Worm (Caenorhabditis elegans) whole organism, L3 larva: ENCODE data around the gene M03A8.3.

Source experiments
- ZK546.5 ChIP-seq: sonication (generic microtip); optimal IDR thresholded peaks from 2 replicates; lab custom pipeline; 2017; ENCODE audit warnings: missing biosample characterization, missing genetic modification characterization
- aly-2 ChIP-seq: fragments of 150-350 bp; optimal IDR thresholded peaks from 2 replicates; lab custom pipeline; 2014; ENCODE audit warnings: missing biosample characterization, missing genetic modification characterization
- ama-1 ChIP-seq: fragments of 150-350 bp; optimal IDR thresholded peaks from 2 replicates; lab custom pipeline; 2018
- ceh-16 ChIP-seq: sonication (generic microtip); optimal IDR thresholded peaks from 2 replicates; lab custom pipeline; 2017; ENCODE audit warnings: missing biosample characterization, missing genetic modification characterization
- ceh-28 ChIP-seq: fragments of 150-350 bp; optimal IDR thresholded peaks from 2 replicates; lab custom pipeline; 2014; ENCODE audit warnings: missing biosample characterization, missing genetic modification reagents, missing genetic modification characterization
- ceh-82 ChIP-seq: fragments of 150-350 bp; optimal IDR thresholded peaks from 2 replicates; lab custom pipeline; 2014; ENCODE audit warnings: missing biosample characterization, missing genetic modification characterization
- ceh-9 ChIP-seq: sonication (generic microtip); optimal IDR thresholded peaks from 2 replicates; lab custom pipeline; 2018; ENCODE audit warnings: missing biosample characterization, missing genetic modification characterization
- daf-12 ChIP-seq: fragments of 150-350 bp; optimal IDR thresholded peaks from 2 replicates; lab custom pipeline; 2014; ENCODE audit warnings: missing biosample characterization, missing genetic modification reagents, missing genetic modification characterization
- egl-27 ChIP-seq: sonication (generic microtip); optimal IDR thresholded peaks from 4 replicates; lab custom pipeline; 2017; ENCODE audit warnings: missing biosample characterization, missing genetic modification reagents, missing genetic modification characterization
- egl-5 ChIP-seq: fragments of 150-350 bp; optimal IDR thresholded peaks from 2 replicates; lab custom pipeline; 2017; ENCODE audit warnings: missing biosample characterization, missing genetic modification reagents, missing genetic modification characterization, inconsistent platforms
- elt-2 ChIP-seq: sonication (generic microtip); optimal IDR thresholded peaks from 2 replicates; lab custom pipeline; 2016; ENCODE audit warnings: missing genetic modification reagents, mild to moderate bottlenecking, missing genetic modification characterization, missing compliant biosample characterization
- elt-3 ChIP-seq, 3 experiments: fragments of 150-350 bp in 1 of 3; sonication (generic microtip) in 2 of 3; optimal IDR thresholded peaks; 2 replicates in 2 of 3; 4 replicates in 1 of 3; lab custom pipeline; 2014 to 2017; ENCODE audit warnings: missing biosample characterization in 3 of 3, missing genetic modification characterization in 3 of 3
- eor-1 ChIP-seq, 2 experiments: fragments of 150-350 bp; optimal IDR thresholded peaks; 2 replicates each; lab custom pipeline; 2014 to 2018; ENCODE audit warnings: missing biosample characterization in 2 of 2, missing genetic modification characterization in 2 of 2
- fkh-10 ChIP-seq: sonication (generic microtip); optimal IDR thresholded peaks from 2 replicates; lab custom pipeline; 2017; ENCODE audit warnings: missing biosample characterization, missing genetic modification reagents, missing genetic modification characterization
- fkh-2 ChIP-seq: fragments of 150-350 bp; optimal IDR thresholded peaks from 2 replicates; lab custom pipeline; 2014; ENCODE audit warnings: missing biosample characterization, missing genetic modification reagents, missing genetic modification characterization
- fos-1 ChIP-seq: fragments of 150-350 bp; optimal IDR thresholded peaks from 2 replicates; lab custom pipeline; 2014; ENCODE audit warnings: missing biosample characterization, missing genetic modification characterization
- hmg-11 ChIP-seq: sonication (generic microtip); optimal IDR thresholded peaks from 2 replicates; lab custom pipeline; 2016; ENCODE audit warnings: missing genetic modification characterization, missing compliant biosample characterization
- mdl-1 ChIP-seq: fragments of 150-350 bp; optimal IDR thresholded peaks from 2 replicates; lab custom pipeline; 2014; ENCODE audit warnings: missing biosample characterization, missing genetic modification characterization
- nhr-11 ChIP-seq: fragments of 150-350 bp; optimal IDR thresholded peaks from 2 replicates; lab custom pipeline; 2014; ENCODE audit warnings: missing biosample characterization, missing genetic modification characterization
- nhr-23 ChIP-seq: fragments of 150-350 bp; optimal IDR thresholded peaks from 2 replicates; lab custom pipeline; 2014; ENCODE audit warnings: missing biosample characterization, missing genetic modification reagents, missing genetic modification characterization
- nhr-25 ChIP-seq: sonication (generic microtip); optimal IDR thresholded peaks from 2 replicates; lab custom pipeline; 2017; ENCODE audit warnings: missing biosample characterization, missing genetic modification characterization
- nhr-28 ChIP-seq: fragments of 150-350 bp; optimal IDR thresholded peaks from 2 replicates; lab custom pipeline; 2014; ENCODE audit warnings: missing biosample characterization, missing genetic modification characterization
- nhr-43 ChIP-seq: sonication (generic microtip); optimal IDR thresholded peaks from 2 replicates; lab custom pipeline; 2016; ENCODE audit warnings: mild to moderate bottlenecking, missing genetic modification characterization, missing compliant biosample characterization; ENCODE audit not compliant: poor library complexity, severe bottlenecking
- nhr-67 ChIP-seq: fragments of 150-350 bp; optimal IDR thresholded peaks from 2 replicates; lab custom pipeline; 2014; ENCODE audit warnings: missing biosample characterization, missing genetic modification characterization
- nhr-76 ChIP-seq: fragments of 150-350 bp; sonication (generic microtip); optimal IDR thresholded peaks from 5 replicates; lab custom pipeline; 2014; ENCODE audit warnings: missing biosample characterization, missing genetic modification characterization
- nhr-77 ChIP-seq: fragments of 150-350 bp; optimal IDR thresholded peaks from 2 replicates; lab custom pipeline; 2014; ENCODE audit warnings: missing biosample characterization, missing genetic modification characterization
- pha-4 ChIP-seq: fragments of 150-350 bp; optimal IDR thresholded peaks from 2 replicates; lab custom pipeline; 2014; ENCODE audit warnings: missing biosample characterization, missing genetic modification reagents, missing genetic modification characterization
- pqm-1 ChIP-seq: fragments of 150-350 bp; optimal IDR thresholded peaks from 2 replicates; lab custom pipeline; 2017; ENCODE audit warnings: missing biosample characterization, missing genetic modification characterization, inconsistent platforms
- sea-2 ChIP-seq: fragments of 150-350 bp; sonication (generic microtip); optimal IDR thresholded peaks from 4 replicates; lab custom pipeline; 2014; ENCODE audit warnings: missing biosample characterization, missing genetic modification reagents, missing genetic modification characterization
- skn-1 ChIP-seq: fragments of 150-350 bp; optimal IDR thresholded peaks from 2 replicates; lab custom pipeline; 2014; ENCODE audit warnings: missing biosample characterization, missing genetic modification characterization
- tbx-2 ChIP-seq: sonication (generic microtip); optimal IDR thresholded peaks from 2 replicates; lab custom pipeline; 2016; ENCODE audit warnings: mild to moderate bottlenecking, missing genetic modification characterization, missing compliant biosample characterization
- unc-39 ChIP-seq: sonication (generic microtip); optimal IDR thresholded peaks from 4 replicates; lab custom pipeline; 2017; ENCODE audit warnings: missing biosample characterization, missing genetic modification characterization
- unc-62 ChIP-seq: fragments of 150-350 bp; sonication (generic microtip); optimal IDR thresholded peaks from 4 replicates; lab custom pipeline; 2014; ENCODE audit warnings: missing biosample characterization, missing genetic modification reagents, missing genetic modification characterization

The M03A8.3 gene

ce11 chrX:6818036-6818488 lies 18.2 kb downstream of the M03A8.3 start, which contains the start of gene dhs-28:
dhs-28 (plus strand) TSS chrX:6818438.
- TF ChIP-seq elt-2: peak; percentile 90
- TF ChIP-seq tbx-2 (tag; lab: Kevin White, UChicago): no peak
- no peak for TF ChIP-seq nhr-67 (tag; lab: Kevin White, UChicago)
- TF ChIP-seq pha-4 (tag; lab: Kevin White, UChicago): peak; percentile 25
- no peak for TF ChIP-seq ceh-16
- no peak for TF ChIP-seq nhr-28 (tag; lab: Kevin White, UChicago)
- no peak for TF ChIP-seq elt-3 (tag; optimal IDR thresholded peaks at IDR 0.05; lab: Kevin White, UChicago)
- peak; percentile 42 for TF ChIP-seq ama-1 (lab: Kevin White, UChicago)
- no peak for TF ChIP-seq fkh-2 (tag; lab: Kevin White, UChicago)
- peak; percentile 15 for TF ChIP-seq nhr-43 (tag; lab: Kevin White, UChicago)
- no peak for TF ChIP-seq skn-1 (tag; lab: Kevin White, UChicago)
- TF ChIP-seq pqm-1 (tag; lab: Kevin White, UChicago): peak; percentile 90

- TF ChIP-seq elt-3 (tag; optimal IDR thresholded peaks at IDR 0.05; lab: Kevin White, UChicago) (no peak), eor-1 (tag; optimal IDR thresholded peaks at IDR 0.05; lab: Kevin White, UChicago) (no peak), ceh-16 (no peak), ceh-28 (tag; lab: Kevin White, UChicago) (no peak), nhr-77 (tag; lab: Kevin White, UChicago) (no peak), nhr-23 (tag; lab: Kevin White, UChicago) (no peak), nhr-76 (tag; lab: Kevin White, UChicago) (no peak), fkh-10 (GFP tag; lab: Kevin White, UChicago) (no peak), nhr-25 (tag; lab: Kevin White, UChicago) (no peak), fos-1 (tag; lab: Kevin White, UChicago) (no peak), mdl-1 (tag; lab: Kevin White, UChicago) (no peak), pha-4 (tag; lab: Kevin White, UChicago) (no peak), daf-12 (tag; lab: Kevin White, UChicago) (no peak), nhr-43 (tag; lab: Kevin White, UChicago) (no peak), fkh-2 (tag; lab: Kevin White, UChicago) (no peak), ceh-82 (no peak)
Observed at ce11 chrX:6819135-6819534, 19.3 kb downstream of the M03A8.3 start.

- TF ChIP-seq ceh-9 (tag; lab: Kevin White, UChicago) (no peak), tbx-2 (tag; lab: Kevin White, UChicago) (no peak), nhr-77 (tag; lab: Kevin White, UChicago) (no peak), pqm-1 (tag; lab: Kevin White, UChicago) (no peak), unc-39 (tag; lab: Kevin White, UChicago) (no peak), eor-1 (tag; optimal IDR thresholded peaks at IDR 0.05; lab: Kevin White, UChicago) (no peak), pha-4 (tag; lab: Kevin White, UChicago) (peak; percentile 57), mdl-1 (tag; lab: Kevin White, UChicago) (no peak), skn-1 (tag; lab: Kevin White, UChicago) (no peak), nhr-11 (tag; lab: Kevin White, UChicago) (no peak), sea-2 (no peak), hmg-11 (tag; lab: Kevin White, UChicago) (no peak), nhr-67 (tag; lab: Kevin White, UChicago) (no peak), fkh-2 (tag; lab: Kevin White, UChicago) (no peak), aly-2 (tag; lab: Kevin White, UChicago) (no peak), ZK546.5 (tag; lab: Kevin White, UChicago) (no peak), egl-27 (tag; lab: Kevin White, UChicago) (no peak), elt-2 (peak; percentile 49)
Observed at ce11 chrX:6819633-6820032, 19.8 kb downstream of the M03A8.3 start.

- TF ChIP-seq egl-5 (peak; percentile 11), unc-62 (GFP tag; lab: Kevin White, UChicago) (no peak)
Observed at ce11 chrX:6822552-6822951, 22.7 kb downstream of the M03A8.3 start.
